Worm (Caenorhabditis elegans) whole organism, mixed stage, embryonic: Measurements from ENCODE around the gene C15C8.4.

ENCODE experiments used
- ces-1 ChIP-seq: fragments of 150-350 bp; optimal IDR thresholded peaks from 2 replicates; lab custom pipeline; 2014; ENCODE audit warnings: missing biosample characterization, missing genetic modification reagents, missing genetic modification characterization
- elt-3 ChIP-seq: fragments of 150-350 bp; optimal IDR thresholded peaks from 2 replicates; lab custom pipeline; 2014; ENCODE audit warnings: missing biosample characterization, missing genetic modification characterization
- hlh-1 ChIP-seq: fragments of 150-350 bp; optimal IDR thresholded peaks from 2 replicates; lab custom pipeline; 2014; ENCODE audit warnings: missing biosample characterization, missing genetic modification reagents, missing genetic modification characterization
- lin-13 ChIP-seq: fragments of 150-350 bp; optimal IDR thresholded peaks from 2 replicates; lab custom pipeline; 2014; ENCODE audit warnings: missing biosample characterization, missing genetic modification characterization
- lsy-2 ChIP-seq: fragments of 150-350 bp; optimal IDR thresholded peaks from 2 replicates; lab custom pipeline; 2014; ENCODE audit warnings: missing biosample characterization, missing genetic modification characterization
- nhr-76 ChIP-seq: sonication (generic microtip); optimal IDR thresholded peaks from 2 replicates; lab custom pipeline; 2017; ENCODE audit warnings: missing biosample characterization, missing genetic modification characterization
- pha-4 ChIP-seq: fragments of 150-350 bp; optimal IDR thresholded peaks from 2 replicates; lab custom pipeline; 2018; ENCODE audit warnings: missing biosample characterization, missing genetic modification reagents, missing genetic modification characterization
- snpc-4 ChIP-seq: fragments of 150-350 bp; optimal IDR thresholded peaks from 2 replicates; lab custom pipeline; 2014; ENCODE audit warnings: missing biosample characterization, missing genetic modification characterization
- unc-62 ChIP-seq: fragments of 150-350 bp; optimal IDR thresholded peaks from 2 replicates; lab custom pipeline; 2014; ENCODE audit warnings: missing biosample characterization, missing genetic modification reagents, missing genetic modification characterization
- ztf-11 ChIP-seq: fragments of 150-350 bp; optimal IDR thresholded peaks from 2 replicates; lab custom pipeline; 2014; ENCODE audit warnings: missing biosample characterization, missing genetic modification characterization

DNA sequence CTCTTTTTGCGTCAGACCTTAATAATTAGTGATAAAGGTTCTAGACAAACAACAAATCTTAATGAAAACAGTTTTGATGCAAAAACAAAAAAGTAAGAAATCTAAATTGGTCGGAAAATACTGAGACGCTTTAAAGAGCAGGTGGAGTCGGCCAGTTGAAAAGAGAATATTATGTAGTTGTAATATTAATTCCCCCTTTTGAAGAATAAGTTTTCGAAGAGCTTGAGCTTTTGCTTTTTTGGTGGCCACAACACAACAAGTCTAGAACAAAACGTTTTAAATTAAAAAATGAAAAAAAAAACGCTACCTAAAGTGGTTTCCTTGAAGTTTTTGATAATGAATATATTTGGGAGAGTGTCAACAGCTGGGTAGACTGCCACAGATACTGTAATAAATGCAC, 30.8 kb downstream of the C15C8.4 start, which contains the start of gene str-178:
- TF ChIP-seq snpc-4 (no peak), lsy-2 (tag; lab: Kevin White, UChicago) (no peak), hlh-1 (tag; lab: Kevin White, UChicago) (no peak), ztf-11 (no peak), pha-4 (no peak), ces-1 (GFP tag; lab: Kevin White, UChicago) (no peak), unc-62 (GFP tag; lab: Kevin White, UChicago) (no peak), lin-13 (tag; lab: Kevin White, UChicago) (no peak), elt-3 (tag; lab: Kevin White, UChicago) (no peak), nhr-76 (no peak)
